Fruit fly (Drosophila melanogaster) whole organism, prepupa: ENCODE measurements around the gene Lsd-1.

ENCODE experiments used
- Blimp-1 ChIP-seq: fragments of 200-800 bp; sonication (Bioruptor generic); optimal IDR thresholded peaks from 3 replicates; lab custom pipeline; 2017; ENCODE audit warnings: missing biosample characterization, missing genetic modification characterization, mild to moderate bottlenecking, moderate library complexity, missing genetic modification reagents
- CG10631 ChIP-seq: fragments of 200-800 bp; sonication (Bioruptor generic); optimal IDR thresholded peaks from 2 replicates; lab custom pipeline; 2016; ENCODE audit warnings: missing biosample characterization, missing genetic modification characterization
- CG11294 ChIP-seq: fragments of 200-800 bp; sonication (Bioruptor generic); IDR thresholded peaks from 2 replicates; pipeline ENCODE4 v1.3.6; 2022; ENCODE audit warnings: missing biosample characterization, missing genetic modification characterization
- CG11762 ChIP-seq: fragments of 200-800 bp; sonication (Bioruptor generic); optimal IDR thresholded peaks from 3 replicates; lab custom pipeline; 2016; ENCODE audit warnings: missing biosample characterization, missing genetic modification characterization; ENCODE audit not compliant: insufficient read depth
- CG11902 ChIP-seq: fragments of 200-800 bp; sonication (Bioruptor generic); optimal IDR thresholded peaks from 3 replicates; lab custom pipeline; 2016; ENCODE audit warnings: missing biosample characterization, missing genetic modification characterization
- CG1621 ChIP-seq: fragments of 200-800 bp; sonication (Bioruptor generic); optimal IDR thresholded peaks from 3 replicates; lab custom pipeline; 2018; ENCODE audit warnings: missing biosample characterization, mild to moderate bottlenecking, missing genetic modification characterization
- CG16779 ChIP-seq: fragments of 200-800 bp; sonication (Bioruptor generic); optimal IDR thresholded peaks from 3 replicates; lab custom pipeline; 2017; ENCODE audit warnings: missing biosample characterization, mild to moderate bottlenecking, missing genetic modification characterization
- CG31627 ChIP-seq: fragments of 200-800 bp; sonication (Bioruptor generic); optimal IDR thresholded peaks from 3 replicates; lab custom pipeline; 2016; ENCODE audit warnings: missing biosample characterization, missing genetic modification characterization
- CG34406 ChIP-seq: fragments of 200-800 bp; sonication (Bioruptor generic); optimal IDR thresholded peaks from 3 replicates; lab custom pipeline; 2016; ENCODE audit warnings: missing biosample characterization, missing genetic modification characterization
- CG4318 ChIP-seq: fragments of 200-800 bp; sonication (Bioruptor generic); optimal IDR thresholded peaks from 3 replicates; lab custom pipeline; 2017; ENCODE audit warnings: missing biosample characterization, mild to moderate bottlenecking, missing genetic modification characterization
- CG6276 ChIP-seq: fragments of 200-800 bp; sonication (Bioruptor generic); optimal IDR thresholded peaks from 2 replicates; lab custom pipeline; 2017; ENCODE audit warnings: missing biosample characterization, mild to moderate bottlenecking, missing genetic modification characterization
- CG6792 ChIP-seq: fragments of 200-800 bp; sonication (Bioruptor generic); optimal IDR thresholded peaks from 3 replicates; lab custom pipeline; 2016; ENCODE audit warnings: missing biosample characterization, missing genetic modification characterization
- CG7368 ChIP-seq: fragments of 200-800 bp; sonication (Bioruptor generic); optimal IDR thresholded peaks from 3 replicates; lab custom pipeline; 2016; ENCODE audit warnings: missing biosample characterization, missing genetic modification characterization
- CG8319 ChIP-seq: fragments of 200-800 bp; sonication (Bioruptor generic); optimal IDR thresholded peaks from 3 replicates; lab custom pipeline; 2016; ENCODE audit warnings: missing biosample characterization, missing genetic modification characterization
- CG8632 ChIP-seq: fragments of 200-800 bp; sonication (Bioruptor generic); optimal IDR thresholded peaks from 3 replicates; lab custom pipeline; 2016; ENCODE audit warnings: missing biosample characterization, missing genetic modification characterization
- Eip75B ChIP-seq: fragments of 200-800 bp; sonication (Bioruptor generic); optimal IDR thresholded peaks from 3 replicates; lab custom pipeline; 2016; ENCODE audit warnings: missing biosample characterization, missing genetic modification characterization
- Eip78C ChIP-seq: fragments of 200-800 bp; sonication (Bioruptor generic); peaks from one replicate; lab custom pipeline; 2016; ENCODE audit warnings: missing biosample characterization, missing genetic modification characterization
- Eip93F ChIP-seq: fragments of 200-800 bp; sonication (Bioruptor generic); optimal IDR thresholded peaks from 2 replicates; lab custom pipeline; 2016; ENCODE audit warnings: missing biosample characterization, mild to moderate bottlenecking, missing genetic modification characterization
- Ets21C ChIP-seq: fragments of 200-800 bp; sonication (Bioruptor generic); optimal IDR thresholded peaks from 3 replicates; lab custom pipeline; 2016; ENCODE audit warnings: missing biosample characterization, missing genetic modification characterization
- Ets96B ChIP-seq: fragments of 200-800 bp; optimal IDR thresholded peaks from 2 replicates; lab custom pipeline; 2019; ENCODE audit warnings: missing biosample characterization, mild to moderate bottlenecking, missing genetic modification characterization, moderate library complexity
- Gug ChIP-seq: fragments of 200-800 bp; sonication (Bioruptor generic); IDR thresholded peaks from 2 replicates; pipeline ENCODE4 v1.3.6; 2022; ENCODE audit warnings: missing biosample characterization, missing genetic modification characterization
- Hr38 ChIP-seq: sonication (Bioruptor generic); optimal IDR thresholded peaks from 2 replicates; lab custom pipeline; 2016; ENCODE audit warnings: missing biosample characterization, missing genetic modification characterization
- Hr4 ChIP-seq: fragments of 200-800 bp; sonication (Bioruptor generic); optimal IDR thresholded peaks from 3 replicates; lab custom pipeline; 2016; ENCODE audit warnings: missing biosample characterization, missing genetic modification characterization
- OdsH ChIP-seq: fragments of 200-800 bp; sonication (Bioruptor generic); optimal IDR thresholded peaks from 3 replicates; lab custom pipeline; 2016; ENCODE audit warnings: missing biosample characterization, missing genetic modification characterization
- Sox14 ChIP-seq: fragments of 200-800 bp; sonication (Bioruptor generic); optimal IDR thresholded peaks from 3 replicates; lab custom pipeline; 2016; ENCODE audit warnings: missing biosample characterization, missing genetic modification characterization
- Sox15 ChIP-seq: fragments of 200-800 bp; sonication (Bioruptor generic); optimal IDR thresholded peaks from 3 replicates; lab custom pipeline; 2016; ENCODE audit warnings: missing biosample characterization, missing genetic modification characterization
- achi ChIP-seq: fragments of 200-800 bp; sonication (Bioruptor generic); optimal IDR thresholded peaks from 3 replicates; lab custom pipeline; 2016; ENCODE audit warnings: missing biosample characterization, missing genetic modification characterization
- acj6 ChIP-seq: fragments of 200-800 bp; sonication (Bioruptor generic); optimal IDR thresholded peaks from 3 replicates; lab custom pipeline; 2016; ENCODE audit warnings: missing biosample characterization, missing genetic modification characterization
- cyc ChIP-seq: fragments of 200-800 bp; sonication (Bioruptor generic); optimal IDR thresholded peaks from 3 replicates; lab custom pipeline; 2016; ENCODE audit warnings: missing biosample characterization, missing genetic modification characterization
- dac ChIP-seq: fragments of 200-800 bp; sonication (Bioruptor generic); optimal IDR thresholded peaks from 2 replicates; lab custom pipeline; 2017; ENCODE audit warnings: missing biosample characterization, mild to moderate bottlenecking, missing genetic modification characterization
- dsx ChIP-seq: fragments of 200-800 bp; optimal IDR thresholded peaks from 3 replicates; lab custom pipeline; 2019; ENCODE audit warnings: missing biosample characterization, mild to moderate bottlenecking, missing genetic modification characterization, moderate library complexity; ENCODE audit not compliant: poor library complexity, severe bottlenecking
- eg ChIP-seq: fragments of 200-800 bp; sonication (Bioruptor generic); IDR thresholded peaks from 3 replicates; pipeline ENCODE4 v1.3.6; 2022; ENCODE audit warnings: missing biosample characterization, missing genetic modification characterization
- esn ChIP-seq: fragments of 200-800 bp; sonication (Bioruptor generic); optimal IDR thresholded peaks from 2 replicates; lab custom pipeline; 2016; ENCODE audit warnings: missing biosample characterization, mild to moderate bottlenecking, missing genetic modification characterization, moderate library complexity
- fd59A ChIP-seq: fragments of 200-800 bp; sonication (Bioruptor generic); optimal IDR thresholded peaks from 2 replicates; lab custom pipeline; 2017; ENCODE audit warnings: missing biosample characterization, mild to moderate bottlenecking, missing genetic modification characterization, missing genetic modification reagents
- fd85E ChIP-seq: fragments of 200-800 bp; sonication (Bioruptor generic); optimal IDR thresholded peaks from 3 replicates; lab custom pipeline; 2016; ENCODE audit warnings: missing biosample characterization, missing genetic modification characterization
- fkh ChIP-seq: fragments of 200-800 bp; sonication (Bioruptor generic); optimal IDR thresholded peaks from 3 replicates; lab custom pipeline; 2017; ENCODE audit warnings: missing biosample characterization, mild to moderate bottlenecking, missing genetic modification characterization, moderate library complexity
- net ChIP-seq: fragments of 200-800 bp; sonication (Bioruptor generic); optimal IDR thresholded peaks from 3 replicates; lab custom pipeline; 2016; ENCODE audit warnings: missing biosample characterization, missing genetic modification characterization
- pdm3 ChIP-seq: fragments of 200-800 bp; sonication (Bioruptor generic); optimal IDR thresholded peaks from 3 replicates; lab custom pipeline; 2016; ENCODE audit warnings: missing biosample characterization, missing genetic modification characterization
- salr ChIP-seq, 2 experiments: fragments of 200-800 bp; sonication (Bioruptor generic); optimal IDR thresholded peaks; 3 replicates each; lab custom pipeline; 2016 to 2018; ENCODE audit warnings: missing biosample characterization in 2 of 2, missing genetic modification characterization in 2 of 2, mild to moderate bottlenecking in 1 of 2
- spab ChIP-seq: fragments of 200-800 bp; sonication (Bioruptor generic); optimal IDR thresholded peaks from 2 replicates; lab custom pipeline; 2017; ENCODE audit warnings: missing biosample characterization, mild to moderate bottlenecking, missing genetic modification characterization, missing genetic modification reagents
- svp ChIP-seq: fragments of 200-800 bp; sonication (Bioruptor generic); peaks from one replicate; lab custom pipeline; 2016; ENCODE audit warnings: missing biosample characterization, missing genetic modification characterization
- topi ChIP-seq: fragments of 200-800 bp; sonication (Bioruptor generic); optimal IDR thresholded peaks from 3 replicates; lab custom pipeline; 2016; ENCODE audit warnings: missing biosample characterization, missing genetic modification characterization
- vri ChIP-seq: fragments of 200-800 bp; sonication (Bioruptor generic); optimal IDR thresholded peaks from 3 replicates; lab custom pipeline; 2016; ENCODE audit warnings: missing biosample characterization, mild to moderate bottlenecking, missing genetic modification characterization

Lsd-1 gene

DNA sequence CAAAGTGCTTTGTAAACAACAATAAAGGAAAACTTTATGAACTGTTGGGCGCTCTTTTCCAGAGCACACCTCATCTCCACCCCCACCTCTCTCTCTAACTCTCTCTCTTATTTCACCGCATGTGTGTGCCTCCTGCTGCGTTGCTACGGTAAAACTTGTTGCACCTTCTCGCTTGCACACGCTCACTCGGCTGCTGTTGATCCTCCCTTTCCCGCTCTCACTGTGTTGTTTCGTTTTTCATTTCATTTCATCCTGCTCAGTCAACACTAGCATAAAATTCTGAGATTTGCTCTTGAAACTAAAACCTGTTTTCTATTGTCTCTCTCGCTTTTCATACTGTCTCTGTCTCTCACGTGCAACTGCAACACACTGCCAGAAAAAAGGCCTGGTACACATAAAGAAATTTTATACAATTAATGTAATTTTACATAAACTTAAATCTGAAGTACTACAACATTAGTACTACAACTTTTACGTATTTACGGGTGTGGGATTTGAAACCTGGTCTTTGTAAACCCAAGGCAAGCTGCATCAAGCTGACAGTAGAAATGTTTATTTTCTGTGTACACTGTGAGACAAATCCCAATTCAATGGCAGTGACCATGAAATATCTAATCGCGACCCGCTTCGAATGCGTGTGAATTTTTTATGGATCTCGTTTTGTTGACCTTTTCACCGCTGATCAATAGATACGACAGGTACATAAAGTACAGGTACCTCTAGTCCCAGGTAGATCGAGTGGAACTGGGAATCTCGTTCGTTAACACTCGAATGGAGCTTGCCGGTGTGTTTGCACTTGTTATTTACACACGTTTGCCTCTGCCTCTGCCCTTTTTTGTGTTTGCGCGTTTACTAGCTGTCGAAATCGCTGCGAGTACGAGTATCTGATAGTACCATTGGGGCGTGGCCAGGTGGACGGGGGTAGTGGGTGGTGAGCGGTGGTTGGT is 19.1 kb downstream of the Lsd-1 start (continued):
- TF ChIP-seq CG10631 (GFP tag; lab: Kevin White, UChicago) (peak; percentile 93), CG8319 (GFP tag; lab: Kevin White, UChicago) (peak; percentile 73), achi (GFP tag; lab: Kevin White, UChicago) (peak; percentile 90), Hr38 (GFP tag; lab: Kevin White, UChicago) (no peak), fkh (GFP tag; lab: Kevin White, UChicago) (peak; percentile 100), topi (GFP tag; lab: Kevin White, UChicago) (peak; percentile 91), fd59A (GFP tag; lab: Kevin White, UChicago) (peak; percentile 79), CG6792 (GFP tag; lab: Kevin White, UChicago) (peak; percentile 83), CG11902 (GFP tag; lab: Kevin White, UChicago) (peak; percentile 74), dsx (peak; percentile 85), dac (peak; percentile 87), Hr4 (GFP tag; lab: Kevin White, UChicago) (peak; percentile 94), OdsH (GFP tag; lab: Kevin White, UChicago) (peak; percentile 92), CG16779 (peak; percentile 65), CG8632 (GFP tag; lab: Kevin White, UChicago) (peak; percentile 83), cyc (GFP tag; lab: Kevin White, UChicago) (peak; percentile 89), pdm3 (GFP tag; lab: Kevin White, UChicago) (peak; percentile 92), CG1621 (tag; lab: Kevin White, UChicago) (peak; percentile 87), net (peak; percentile 91), Gug (GFP tag; lab: Robert Waterston, UW) (peak; percentile 88), Eip75B (peak; percentile 91), CG11762 (GFP tag; lab: Kevin White, UChicago) (peak; percentile 82)

DNA sequence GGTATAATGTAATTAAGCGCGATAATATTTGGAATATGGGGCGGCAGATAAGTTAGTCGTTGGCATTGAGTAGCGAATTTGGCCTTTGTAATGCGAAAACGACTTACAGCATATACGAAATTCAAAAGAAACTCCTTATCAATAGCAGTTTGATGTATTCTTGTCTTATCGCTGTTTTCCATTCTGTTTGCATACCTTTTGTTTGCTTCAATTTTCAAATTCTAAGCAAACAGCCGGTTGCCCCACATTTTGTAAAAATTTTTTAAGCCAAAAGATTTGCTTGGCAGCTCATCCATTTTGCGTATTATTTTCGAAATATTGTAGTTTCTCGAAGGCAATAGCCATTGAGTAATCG is 19.7 kb downstream of the Lsd-1 start:
- TF ChIP-seq svp (GFP tag; lab: Kevin White, UChicago) = no peak
- no peak for TF ChIP-seq Sox14 (GFP tag; lab: Kevin White, UChicago)
- peak; percentile 58 for TF ChIP-seq vri
- TF ChIP-seq, all 60 proteins: peak for 1

DNA sequence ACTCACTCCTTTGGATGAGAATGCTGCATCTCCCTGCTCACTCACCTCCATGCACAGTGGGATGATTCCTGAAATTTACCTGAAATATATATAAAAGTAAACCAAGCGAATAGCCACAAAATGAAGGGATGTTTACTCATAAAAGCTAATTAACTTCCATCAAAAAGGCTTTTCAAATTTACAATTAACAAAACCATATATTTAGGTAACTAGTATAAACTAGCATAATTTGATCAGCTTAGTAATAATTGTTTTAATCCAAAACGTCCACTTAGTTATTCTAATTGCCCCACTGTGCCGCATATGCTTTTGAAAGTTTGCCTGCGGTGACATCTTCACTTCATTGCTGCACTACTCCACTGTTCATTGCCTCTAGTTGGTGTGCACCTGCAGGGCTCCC is 20.3 kb downstream of the Lsd-1 start:
- TF ChIP-seq Eip75B (peak; percentile 90), Eip78C (GFP tag; lab: Kevin White, UChicago) (peak; percentile 97), achi (GFP tag; lab: Kevin White, UChicago) (peak; percentile 87), CG16779 (peak; percentile 71), dac (peak; percentile 82), CG7368 (GFP tag; lab: Kevin White, UChicago) (peak; percentile 78), dsx (peak; percentile 83), CG31627 (GFP tag; lab: Kevin White, UChicago) (peak; percentile 77), cyc (GFP tag; lab: Kevin White, UChicago) (peak; percentile 70), CG10631 (GFP tag; lab: Kevin White, UChicago) (peak; percentile 90), Sox14 (GFP tag; lab: Kevin White, UChicago) (peak; percentile 89), fkh (GFP tag; lab: Kevin White, UChicago) (no peak), Eip93F (no peak), Gug (GFP tag; lab: Robert Waterston, UW) (peak; percentile 69), CG8632 (GFP tag; lab: Kevin White, UChicago) (peak; percentile 86), CG34406 (peak; percentile 84), CG11294 (peak; percentile 65), topi (GFP tag; lab: Kevin White, UChicago) (peak; percentile 86), Blimp-1 (GFP tag; lab: Kevin White, UChicago) (peak; percentile 1), Ets21C (GFP tag; lab: Kevin White, UChicago) (peak; percentile 60), acj6 (GFP tag; lab: Kevin White, UChicago) (peak; percentile 90), CG11762 (GFP tag; lab: Kevin White, UChicago) (peak; percentile 80), Hr38 (GFP tag; lab: Kevin White, UChicago) (no peak), spab (GFP tag; lab: Kevin White, UChicago) (peak; percentile 85), pdm3 (GFP tag; lab: Kevin White, UChicago) (peak; percentile 91), eg (GFP tag; lab: Robert Waterston, UW) (peak; percentile 76), Ets96B (tag; lab: Kevin White, UChicago) (peak; percentile 90), CG6276 (peak; percentile 84), fd85E (GFP tag; lab: Kevin White, UChicago) (peak; percentile 37), esn (GFP tag; lab: Kevin White, UChicago) (peak; percentile 84), salr (GFP tag; optimal IDR thresholded peaks at IDR 0.05; lab: Kevin White, UChicago) (peak; percentile 67 to 84), vri (peak; percentile 11), CG4318 (peak; percentile 86), Sox15 (peak; percentile 73)
